Fruit fly (Drosophila melanogaster) whole organism: ENCODE data around the gene TM9SF3.

Experiments
- CG8478 ChIP-seq: fragments of >200 bp; optimal IDR thresholded peaks from 2 replicates; lab custom pipeline; 2018; ENCODE audit warnings: inconsistent platforms
- EcR ChIP-seq, 2 experiments: fragments of >200 bp; optimal IDR thresholded peaks; 2 replicates each; lab custom pipeline; 2017; ENCODE audit warnings: missing biosample characterization in 2 of 2, missing genetic modification characterization in 2 of 2, missing genetic modification reagents in 2 of 2
- pan ChIP-seq: fragments of >200 bp; optimal IDR thresholded peaks from 2 replicates; lab custom pipeline; 2017
- psq ChIP-seq: fragments of >200 bp; optimal IDR thresholded peaks from 2 replicates; lab custom pipeline; 2017
- usp ChIP-seq: fragments of >200 bp; optimal IDR thresholded peaks from 2 replicates; lab custom pipeline; 2017; ENCODE audit warnings: missing biosample characterization, missing genetic modification characterization, mixed read lengths

DNA sequence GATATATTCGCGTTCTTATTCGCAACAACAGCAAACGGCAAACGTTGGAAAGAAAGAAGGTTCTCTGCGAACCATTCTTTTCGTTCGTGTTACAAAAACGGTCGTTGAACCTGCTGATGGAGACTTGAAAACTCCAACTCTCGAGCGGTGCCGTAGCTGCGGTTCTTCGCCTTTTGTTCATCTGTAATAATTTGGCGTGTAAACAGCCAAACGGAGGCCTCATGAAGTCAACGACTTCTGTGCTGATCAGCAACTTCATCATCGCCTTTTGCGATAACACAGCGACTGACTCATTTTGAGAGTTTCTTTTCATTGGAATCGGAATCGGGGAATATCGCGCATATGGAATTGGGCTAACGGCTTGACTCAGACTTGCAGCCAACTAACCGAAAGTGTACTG is 13.6 kb upstream of the TM9SF3 start:
- TF ChIP-seq usp (GFP tag; lab: Kevin White, UChicago) (no peak), CG8478 (lab: Kevin White, UChicago) (no peak), pan (lab: Kevin White, UChicago) (no peak), psq (lab: Kevin White, UChicago) (no peak), EcR (GFP tag; optimal IDR thresholded peaks at IDR 0.05; lab: Kevin White, UChicago) (peak; percentile 41 to 71)
